Fruit fly (Drosophila melanogaster): ENCODE results near the gene Rpt2.

Gene Rpt2

DNA sequence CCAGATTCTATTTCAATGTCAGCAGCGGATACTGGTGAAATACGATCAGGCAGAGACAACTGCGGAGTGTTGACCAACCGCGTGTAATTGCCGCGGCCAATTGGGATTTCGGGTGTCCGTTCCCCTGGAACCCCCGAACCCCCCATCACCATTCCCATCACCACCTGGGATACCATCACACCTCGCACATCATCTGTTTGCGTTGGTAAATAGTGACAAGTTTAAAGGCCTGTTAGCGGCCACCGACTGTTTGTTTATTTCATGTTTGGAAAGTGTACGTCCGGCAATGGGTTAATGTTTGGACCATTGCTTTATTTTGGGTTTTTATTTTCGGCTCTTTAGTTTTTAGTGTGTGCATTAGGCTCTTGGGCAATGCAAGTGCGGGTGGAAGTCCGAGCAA lies 15.6 kb upstream of the Rpt2 start (continued):
- TF ChIP-seq CG2678 (tag; optimal IDR thresholded peaks at IDR 0.05): no peak
- TF ChIP-seq CG33213 (GFP tag; optimal IDR thresholded peaks at IDR 0.05): no peak
- TF ChIP-seq Side (GFP tag; optimal IDR thresholded peaks at IDR 0.05): no peak
- no peak for TF ChIP-seq CG15514 (GFP tag; optimal IDR thresholded peaks at IDR 0.05)
- TF ChIP-seq vvl (GFP tag; IDR thresholded peaks at IDR 0.05): 0 out of 2 replicates have a peak, but pooled peaks have one; percentile 15
- no peak for TF ChIP-seq psq (GFP tag; optimal IDR thresholded peaks at IDR 0.05)
- TF ChIP-seq knrl (GFP tag; IDR thresholded peaks at IDR 0.05; ENCODE audit: partially characterized antibody): no peak
- TF ChIP-seq CG2875 (GFP tag; optimal IDR thresholded peaks at IDR 0.05): peak; percentile 43
- no peak for TF ChIP-seq CG18599 (GFP tag; optimal IDR thresholded peaks at IDR 0.05)
- TF ChIP-seq Usf (GFP tag; optimal IDR thresholded peaks at IDR 0.05): no peak
- TF ChIP-seq CG13775 (GFP tag; optimal IDR thresholded peaks at IDR 0.05): no peak
- no peak for TF ChIP-seq CG2199 (GFP tag; IDR thresholded peaks at IDR 0.05)
- TF ChIP-seq CG2129 (GFP tag; IDR thresholded peaks at IDR 0.05; ENCODE audit: partially characterized antibody): no peak
- TF ChIP-seq CG1529 (GFP tag; optimal IDR thresholded peaks at IDR 0.05): peak; percentile 34
- TF ChIP-seq CG16815 (GFP tag; optimal IDR thresholded peaks at IDR 0.05): no peak
- peak; percentile 7 for TF ChIP-seq run (tag; optimal IDR thresholded peaks at IDR 0.05)
- TF ChIP-seq CG17912 (GFP tag; optimal IDR thresholded peaks at IDR 0.05): peak; percentile 70
- TF ChIP-seq MTF-1 (GFP tag; optimal IDR thresholded peaks at IDR 0.05; ENCODE audit: borderline replicate concordance): peak; percentile 24
- TF ChIP-seq wek (GFP tag; optimal IDR thresholded peaks at IDR 0.05): peak; percentile 79
- no peak for TF ChIP-seq onecut (GFP tag; IDR thresholded peaks at IDR 0.05)
- no peak for TF ChIP-seq CG7786 (GFP tag; optimal IDR thresholded peaks at IDR 0.05)
- TF ChIP-seq CG4707 (GFP tag; optimal IDR thresholded peaks at IDR 0.05): peak; percentile 54
- TF ChIP-seq fd64A (GFP tag; optimal IDR thresholded peaks at IDR 0.05): peak; percentile 56
- TF ChIP-seq CG15696 (tag; optimal IDR thresholded peaks at IDR 0.05): peak; percentile 36
- no peak for TF ChIP-seq slbo (GFP tag; IDR thresholded peaks at IDR 0.05)
- peak; percentile 27 for TF ChIP-seq CG6854 (GFP tag; optimal IDR thresholded peaks at IDR 0.05)
- TF ChIP-seq mirr (GFP tag; optimal IDR thresholded peaks at IDR 0.05): peak; percentile 65
- TF ChIP-seq CG33557 (GFP tag; optimal IDR thresholded peaks at IDR 0.05): peak; percentile 32
- TF ChIP-seq CG12744 (GFP tag; optimal IDR thresholded peaks at IDR 0.05): no peak
- TF ChIP-seq inv (GFP tag; IDR thresholded peaks at IDR 0.05; ENCODE audit: partially characterized antibody): no peak
- TF ChIP-seq Awh (GFP tag; IDR thresholded peaks at IDR 0.05): peak; percentile 32; the same call in 1 of the 2 replicates
- no peak for TF ChIP-seq br (optimal IDR thresholded peaks at IDR 0.05)
- no peak for TF ChIP-seq CG8944 (GFP tag; optimal IDR thresholded peaks at IDR 0.05)
- peak; percentile 19 for TF ChIP-seq CG17385 (GFP tag; optimal IDR thresholded peaks at IDR 0.05)
- TF ChIP-seq CG17568 (GFP tag; optimal IDR thresholded peaks at IDR 0.05): peak; percentile 47
- TF ChIP-seq tx (GFP tag; optimal IDR thresholded peaks at IDR 0.05): no peak
- peak; percentile 55 for TF ChIP-seq CG6813 (GFP tag; optimal IDR thresholded peaks at IDR 0.05)
- TF ChIP-seq CG10543 (GFP tag; optimal IDR thresholded peaks at IDR 0.05): peak; percentile 8
- peak; percentile 31 for TF ChIP-seq CG13424 (tag; optimal IDR thresholded peaks at IDR 0.05)
- TF ChIP-seq CG7987 (GFP tag; optimal IDR thresholded peaks at IDR 0.05): peak; percentile 37
- peak; percentile 33; the same call in 1 of the 2 replicates for TF ChIP-seq stc (GFP tag; IDR thresholded peaks at IDR 0.05)
- TF ChIP-seq trh (GFP tag; optimal IDR thresholded peaks at IDR 0.05): no peak
- TF ChIP-seq gce (GFP tag; IDR thresholded peaks at IDR 0.05): no peak
- TF ChIP-seq HLHmδ (GFP tag; optimal IDR thresholded peaks at IDR 0.05): peak; percentile 39
- TF ChIP-seq maf-S (GFP tag; optimal IDR thresholded peaks at IDR 0.05): no peak
- no peak for TF ChIP-seq pho (GFP tag; optimal IDR thresholded peaks at IDR 0.05)
- no peak for TF ChIP-seq CG11456 (GFP tag; IDR thresholded peaks at IDR 0.05)
- TF ChIP-seq CG1233 (GFP tag; optimal IDR thresholded peaks at IDR 0.05): peak; percentile 45
- peak; percentile 19 for TF ChIP-seq CG10209 (GFP tag; optimal IDR thresholded peaks at IDR 0.05)
- peak; percentile 29 for TF ChIP-seq CG13296 (GFP tag; optimal IDR thresholded peaks at IDR 0.05)
- no peak for TF ChIP-seq en (GFP tag; optimal IDR thresholded peaks at IDR 0.05)

Measured in whole organism, embryonic.